Worm (Caenorhabditis elegans) whole organism, L4 larva: ENCODE data around the gene F18G5.6.

Experiments
- F10B5.3 ChIP-seq: sonication (generic microtip); optimal IDR thresholded peaks from 2 replicates; lab custom pipeline; 2016; ENCODE audit warnings: mild to moderate bottlenecking, missing genetic modification characterization, missing compliant biosample characterization
- F49E8.2 ChIP-seq: sonication (generic microtip); optimal IDR thresholded peaks from 2 replicates; lab custom pipeline; 2016; ENCODE audit warnings: missing compliant biosample characterization, mild to moderate bottlenecking, missing genetic modification characterization, borderline replicate concordance
- R02D3.7 ChIP-seq: fragments of 150-350 bp; sonication (generic microtip); optimal IDR thresholded peaks from 3 replicates; lab custom pipeline; 2014; ENCODE audit warnings: missing biosample characterization, missing genetic modification characterization
- T26A8.4 ChIP-seq: fragments of 200-800 bp; sonication (Bioruptor generic); IDR thresholded peaks from 2 replicates; pipeline ENCODE4 v1.3.6; 2022; ENCODE audit warnings: missing genetic modification characterization, missing compliant biosample characterization
- Y48G9A.11 ChIP-seq: fragments of 200-800 bp; sonication (Bioruptor generic); IDR thresholded peaks from 2 replicates; pipeline ENCODE4 v1.3.6; 2022; ENCODE audit warnings: missing genetic modification reagents, missing genetic modification characterization, missing compliant biosample characterization
- attf-4 ChIP-seq: sonication (generic microtip); optimal IDR thresholded peaks from 3 replicates; lab custom pipeline; 2017; ENCODE audit warnings: missing biosample characterization, missing genetic modification characterization
- ceh-20 ChIP-seq: fragments of 200-800 bp; sonication (Bioruptor generic); IDR thresholded peaks from 2 replicates; pipeline ENCODE4 v1.3.6; 2022; ENCODE audit warnings: missing genetic modification reagents, missing genetic modification characterization, missing compliant biosample characterization
- ceh-32 ChIP-seq: sonication (generic microtip); optimal IDR thresholded peaks from 2 replicates; lab custom pipeline; 2016; ENCODE audit warnings: mild to moderate bottlenecking, missing genetic modification characterization, missing compliant biosample characterization; ENCODE audit not compliant: poor library complexity
- ceh-44 ChIP-seq: fragments of 200-800 bp; sonication (Bioruptor generic); IDR thresholded peaks from 2 replicates; pipeline ENCODE4 v1.3.6; 2022; ENCODE audit warnings: missing genetic modification reagents, missing genetic modification characterization, missing compliant biosample characterization
- ceh-62 ChIP-seq: sonication (generic microtip); optimal IDR thresholded peaks from 2 replicates; lab custom pipeline; 2017; ENCODE audit warnings: missing biosample characterization, missing genetic modification characterization
- ceh-82 ChIP-seq: sonication (generic microtip); optimal IDR thresholded peaks from 2 replicates; lab custom pipeline; 2017; ENCODE audit warnings: missing biosample characterization, missing genetic modification characterization
- ces-1 ChIP-seq: fragments of 150-350 bp; sonication (generic microtip); optimal IDR thresholded peaks from 4 replicates; lab custom pipeline; 2014; ENCODE audit warnings: missing biosample characterization, missing genetic modification reagents, missing genetic modification characterization
- daf-12 ChIP-seq: fragments of 150-350 bp; optimal IDR thresholded peaks from 2 replicates; lab custom pipeline; 2014; ENCODE audit warnings: missing biosample characterization, missing genetic modification reagents, missing genetic modification characterization
- daf-19 ChIP-seq: fragments of 200-800 bp; sonication (Bioruptor generic); conservative IDR thresholded peaks from 2 replicates; pipeline ENCODE4 v1.3.6; 2022; ENCODE audit warnings: missing genetic modification characterization, missing compliant biosample characterization
- dmd-8 ChIP-seq: fragments of 200-800 bp; sonication (Bioruptor generic); IDR thresholded peaks from 2 replicates; pipeline ENCODE4 v1.3.6; 2022; ENCODE audit warnings: missing genetic modification characterization, missing compliant biosample characterization
- fkh-10 ChIP-seq: fragments of 150-350 bp; optimal IDR thresholded peaks from 2 replicates; lab custom pipeline; 2014; ENCODE audit warnings: missing biosample characterization, missing genetic modification reagents, missing genetic modification characterization
- gei-8 ChIP-seq: fragments of 200-800 bp; sonication (Bioruptor generic); optimal IDR thresholded peaks from 2 replicates; lab custom pipeline; 2018; ENCODE audit warnings: mild to moderate bottlenecking, missing genetic modification characterization, missing compliant biosample characterization
- hlh-30 ChIP-seq: sonication (generic microtip); optimal IDR thresholded peaks from 2 replicates; lab custom pipeline; 2017; ENCODE audit warnings: antibody characterized with exemption, mild to moderate bottlenecking, missing genetic modification characterization, missing compliant biosample characterization; ENCODE audit not compliant: insufficient read depth
- jun-1 ChIP-seq: fragments of 150-350 bp; optimal IDR thresholded peaks from 2 replicates; lab custom pipeline; 2014; ENCODE audit warnings: missing biosample characterization, missing genetic modification reagents, missing genetic modification characterization
- lim-7 ChIP-seq: fragments of 200-800 bp; sonication (Bioruptor generic); IDR thresholded peaks from 2 replicates; pipeline ENCODE4 v1.3.6; 2022; ENCODE audit warnings: missing genetic modification characterization, missing compliant biosample characterization
- lin-13 ChIP-seq: fragments of 150-350 bp; optimal IDR thresholded peaks from 2 replicates; lab custom pipeline; 2014; ENCODE audit warnings: missing biosample characterization, missing genetic modification reagents, missing genetic modification characterization
- lin-39 ChIP-seq: fragments of 150-350 bp; optimal IDR thresholded peaks from 2 replicates; lab custom pipeline; 2014; ENCODE audit warnings: missing biosample characterization, missing genetic modification reagents, missing genetic modification characterization
- madf-9 ChIP-seq: fragments of 200-800 bp; sonication (Bioruptor generic); conservative IDR thresholded peaks from 2 replicates; pipeline ENCODE4 v1.3.6; 2022; ENCODE audit warnings: missing genetic modification reagents, missing genetic modification characterization, missing compliant biosample characterization
- mes-2 ChIP-seq: sonication (generic microtip); optimal IDR thresholded peaks from 2 replicates; lab custom pipeline; 2016; ENCODE audit warnings: missing genotype, mild to moderate bottlenecking, missing genetic modification characterization, missing compliant biosample characterization; ENCODE audit not compliant: poor library complexity, severe bottlenecking
- mxl-2 ChIP-seq: fragments of 200-800 bp; sonication (Bioruptor generic); conservative IDR thresholded peaks from 2 replicates; pipeline ENCODE4 v1.3.6; 2022; ENCODE audit warnings: missing genetic modification reagents, missing genetic modification characterization, missing compliant biosample characterization
- mxl-3 ChIP-seq: fragments of 200-800 bp; sonication (Bioruptor generic); optimal IDR thresholded peaks from 2 replicates; lab custom pipeline; 2018; ENCODE audit warnings: mild to moderate bottlenecking, missing genetic modification characterization, missing compliant biosample characterization
- nhr-10 ChIP-seq: fragments of 150-350 bp; optimal IDR thresholded peaks from 2 replicates; lab custom pipeline; 2014; ENCODE audit warnings: missing biosample characterization, missing genetic modification characterization
- nhr-102 ChIP-seq: sonication (generic microtip); optimal IDR thresholded peaks from 2 replicates; lab custom pipeline; 2016; ENCODE audit warnings: mild to moderate bottlenecking, missing genetic modification characterization, moderate library complexity, missing compliant biosample characterization
- nhr-237 ChIP-seq: sonication (generic microtip); optimal IDR thresholded peaks from 2 replicates; lab custom pipeline; 2017; ENCODE audit warnings: missing biosample characterization, missing genetic modification characterization
- nhr-25 ChIP-seq: sonication (generic microtip); optimal IDR thresholded peaks from 2 replicates; lab custom pipeline; 2017; ENCODE audit warnings: missing genetic modification characterization, mild to moderate bottlenecking, missing compliant biosample characterization, antibody characterized with exemption, moderate library complexity, borderline replicate concordance; ENCODE audit not compliant: insufficient read depth
- nhr-41 ChIP-seq: fragments of 200-800 bp; sonication (Bioruptor generic); IDR thresholded peaks from 2 replicates; pipeline ENCODE4 v1.3.6; 2022; ENCODE audit warnings: missing genetic modification reagents, missing genetic modification characterization, missing compliant biosample characterization
- nhr-48 ChIP-seq: sonication (generic microtip); optimal IDR thresholded peaks from 2 replicates; lab custom pipeline; 2016; ENCODE audit warnings: mild to moderate bottlenecking, missing genetic modification characterization, missing compliant biosample characterization
- nhr-77 ChIP-seq: fragments of 150-350 bp; optimal IDR thresholded peaks from 2 replicates; lab custom pipeline; 2014; ENCODE audit warnings: missing biosample characterization, missing genetic modification characterization
- pha-4 ChIP-seq, 2 experiments: fragments of 150-350 bp in 1 of 2; fragments of 200-800 bp in 1 of 2; sonication (Bioruptor generic) in 1 of 2; IDR thresholded peaks in 1 of 2; optimal IDR thresholded peaks in 1 of 2; 2 replicates each; pipeline versions ENCODE4 v1.3.6 to Lab custom; 2014 to 2022; ENCODE audit warnings: missing genetic modification characterization in 2 of 2, missing genetic modification reagents in 2 of 2, missing biosample characterization in 1 of 2, missing compliant biosample characterization in 1 of 2
- php-3 ChIP-seq: fragments of 200-800 bp; sonication (Bioruptor generic); IDR thresholded peaks from 2 replicates; pipeline ENCODE4 v1.3.6; 2022; ENCODE audit warnings: missing genetic modification reagents, missing genetic modification characterization, missing compliant biosample characterization
- saeg-2 ChIP-seq: fragments of 200-800 bp; sonication (Bioruptor generic); IDR thresholded peaks from 2 replicates; pipeline ENCODE4 v1.3.6; 2022; ENCODE audit warnings: missing genetic modification reagents, missing genetic modification characterization, missing compliant biosample characterization
- set-16 ChIP-seq: fragments of 200-800 bp; sonication (Bioruptor generic); IDR thresholded peaks from 2 replicates; pipeline ENCODE4 v1.3.6; 2022; ENCODE audit warnings: missing genetic modification reagents, missing genetic modification characterization, missing compliant biosample characterization
- skn-1 ChIP-seq: fragments of 150-350 bp; optimal IDR thresholded peaks from 2 replicates; lab custom pipeline; 2014; ENCODE audit warnings: missing biosample characterization, missing genetic modification characterization
- snpc-4 ChIP-seq: fragments of 150-350 bp; optimal IDR thresholded peaks from 2 replicates; lab custom pipeline; 2014; ENCODE audit warnings: missing biosample characterization, missing genetic modification characterization
- spr-1 ChIP-seq: sonication (generic microtip); optimal IDR thresholded peaks from 2 replicates; lab custom pipeline; 2016; ENCODE audit warnings: mild to moderate bottlenecking, missing genetic modification characterization, missing compliant biosample characterization
- spr-3 ChIP-seq: fragments of 200-800 bp; sonication (Bioruptor generic); optimal IDR thresholded peaks from 2 replicates; lab custom pipeline; 2018; ENCODE audit warnings: mild to moderate bottlenecking, missing genetic modification characterization, missing compliant biosample characterization
- tag-97 ChIP-seq: fragments of 200-800 bp; sonication (Bioruptor generic); IDR thresholded peaks from 2 replicates; pipeline ENCODE4 v1.3.6; 2022; ENCODE audit warnings: missing genetic modification characterization, missing compliant biosample characterization
- tra-1 ChIP-seq: fragments of 200-800 bp; sonication (Bioruptor generic); IDR thresholded peaks from 2 replicates; pipeline ENCODE4 v1.3.6; 2022; ENCODE audit warnings: missing genetic modification reagents, missing genetic modification characterization, missing compliant biosample characterization
- unc-130 ChIP-seq: sonication (generic microtip); optimal IDR thresholded peaks from 2 replicates; lab custom pipeline; 2016; ENCODE audit warnings: missing genetic modification reagents, missing genetic modification characterization, missing compliant biosample characterization
- zip-11 ChIP-seq: fragments of 200-800 bp; sonication (Bioruptor generic); IDR thresholded peaks from 2 replicates; pipeline ENCODE4 v1.3.6; 2022; ENCODE audit warnings: missing genetic modification characterization, missing compliant biosample characterization
- ztf-11 ChIP-seq: fragments of 150-350 bp; optimal IDR thresholded peaks from 2 replicates; lab custom pipeline; 2014; ENCODE audit warnings: missing biosample characterization, missing genetic modification characterization
- ztf-7 ChIP-seq: fragments of 150-350 bp; optimal IDR thresholded peaks from 2 replicates; lab custom pipeline; 2014; ENCODE audit warnings: missing biosample characterization, missing genetic modification characterization

F18G5.6 gene

DNA sequence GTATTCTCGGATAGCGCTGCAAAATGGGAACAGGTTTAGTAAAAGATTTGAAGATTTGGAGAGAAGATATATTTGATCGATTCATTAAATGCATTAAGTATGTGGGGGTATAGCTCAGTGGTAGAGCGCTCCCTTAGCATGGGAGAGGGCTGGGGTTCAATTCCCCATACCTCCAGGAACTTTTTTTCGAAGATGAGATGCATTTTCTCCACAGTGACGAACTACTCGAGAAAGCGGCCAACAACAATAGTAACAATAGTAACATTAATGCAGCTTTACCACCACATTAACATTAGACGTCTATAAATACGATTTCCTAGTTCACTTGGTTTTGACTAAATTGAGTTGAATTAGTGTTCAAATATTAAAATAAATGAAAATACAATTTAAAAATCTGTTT lies 26.4 kb downstream of the F18G5.6 start (continued):
- peak; percentile 3 for TF ChIP-seq unc-130 (GFP tag; lab: Kevin White, UChicago)
- peak; percentile 77; the same call in 1 of the 2 replicates for TF ChIP-seq dmd-8 (GFP tag; lab: Robert Waterston, UW)
- TF ChIP-seq nhr-102 = peak; percentile 64

DNA sequence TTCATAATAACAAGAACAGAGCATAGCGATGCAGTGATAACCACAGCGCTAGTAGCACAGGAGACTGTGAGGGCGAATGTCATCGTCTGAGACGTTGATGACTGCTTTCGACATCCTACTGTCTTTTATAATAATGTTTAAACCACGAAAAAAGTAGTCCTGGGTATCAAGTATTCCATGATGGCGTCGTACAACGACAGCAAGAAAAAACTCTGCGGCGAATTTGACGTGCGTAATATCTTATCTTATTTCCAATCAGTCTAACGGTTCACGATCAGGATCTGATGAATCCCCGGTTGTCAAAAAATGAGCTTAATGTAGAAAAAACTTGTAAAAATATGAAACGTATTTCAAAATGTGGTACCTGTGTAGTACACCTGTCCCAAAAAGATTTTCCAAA lies 29.6 kb downstream of the F18G5.6 start, which contains the start of gene col-175:
TSS of gene col-175 (minus strand) at position 101 of the 400 bp plus-strand sequence.
- TF ChIP-seq fkh-10 = no peak
- TF ChIP-seq tag-97 (GFP tag; lab: Robert Waterston, UW) = no peak
- no peak for TF ChIP-seq ces-1
- TF ChIP-seq mes-2 = no peak
- TF ChIP-seq F10B5.3 (tag; lab: Kevin White, UChicago) = no peak
- no peak for TF ChIP-seq daf-12
- TF ChIP-seq ztf-7 (tag; lab: Kevin White, UChicago) = no peak
- no peak for TF ChIP-seq ceh-32 (tag; lab: Kevin White, UChicago)
- no peak for TF ChIP-seq lim-7
- TF ChIP-seq ceh-20 (GFP tag; lab: Robert Waterston, UW) = no peak
- TF ChIP-seq F49E8.2 (tag; lab: Kevin White, UChicago) = no peak
- no peak for TF ChIP-seq php-3 (GFP tag; lab: Robert Waterston, UW)
- no peak for TF ChIP-seq lin-39
- TF ChIP-seq set-16 (GFP tag; lab: Robert Waterston, UW) = no peak
- no peak for TF ChIP-seq ceh-44 (GFP tag; lab: Robert Waterston, UW)
- TF ChIP-seq nhr-41 (GFP tag; lab: Robert Waterston, UW) = no peak
- TF ChIP-seq, all 104 proteins: peak for 0

- TF ChIP-seq T26A8.4 (GFP tag; lab: Robert Waterston, UW) = peak; percentile 57
- no peak for TF ChIP-seq nhr-25
- no peak for TF ChIP-seq R02D3.7
- peak; percentile 27 for TF ChIP-seq spr-1 (tag; lab: Kevin White, UChicago)
- no peak for TF ChIP-seq ces-1
- no peak for TF ChIP-seq spr-3 (GFP tag; lab: Kevin White, UChicago)
- no peak for TF ChIP-seq gei-8 (GFP tag; lab: Kevin White, UChicago)
- TF ChIP-seq attf-4 (tag; lab: Kevin White, UChicago) = no peak
- no peak for TF ChIP-seq daf-19 (GFP tag; lab: Robert Waterston, UW)
- TF ChIP-seq mes-2 = no peak
- peak; percentile 94 for TF ChIP-seq set-16 (GFP tag; lab: Robert Waterston, UW)
- TF ChIP-seq nhr-10 (tag; lab: Kevin White, UChicago) = no peak
- TF ChIP-seq lin-13 (GFP tag; lab: Kevin White, UChicago) = no peak
- TF ChIP-seq pha-4 (GFP tag; IDR thresholded peaks at IDR 0.05; lab: Robert Waterston, UW) = no peak
- TF ChIP-seq pha-4 (tag; optimal IDR thresholded peaks at IDR 0.05; lab: Kevin White, UChicago) = no peak
- no peak for TF ChIP-seq ztf-7 (tag; lab: Kevin White, UChicago)
- TF ChIP-seq Y48G9A.11 = no peak
- no peak for TF ChIP-seq saeg-2 (GFP tag; lab: Robert Waterston, UW)
- TF ChIP-seq jun-1 (tag; lab: Kevin White, UChicago) = no peak
- no peak for TF ChIP-seq lim-7
- TF ChIP-seq madf-9 (GFP tag; lab: Robert Waterston, UW) = no peak
- no peak for TF ChIP-seq ztf-11 (tag; lab: Kevin White, UChicago)
- TF ChIP-seq ceh-82 (tag; lab: Kevin White, UChicago) = no peak
- TF ChIP-seq nhr-237 = no peak
- peak; percentile 5 for TF ChIP-seq mxl-3 (GFP tag; lab: Kevin White, UChicago)
- TF ChIP-seq hlh-30 (tag; lab: Kevin White, UChicago) = no peak
- peak; percentile 22 for TF ChIP-seq nhr-48
- no peak for TF ChIP-seq fkh-10
- no peak for TF ChIP-seq nhr-77 (tag; lab: Kevin White, UChicago)
- TF ChIP-seq skn-1 = no peak
- TF ChIP-seq snpc-4 (tag; lab: Kevin White, UChicago) = no peak
- no peak for TF ChIP-seq mxl-2 (GFP tag; lab: Robert Waterston, UW)
- TF ChIP-seq ceh-62 (tag; lab: Kevin White, UChicago) = no peak
- no peak for TF ChIP-seq zip-11 (GFP tag; lab: Robert Waterston, UW)
- no peak for TF ChIP-seq tra-1 (GFP tag; lab: Robert Waterston, UW)
Observed at ce11 chrX:9233805-9234204, 30.3 kb downstream of the F18G5.6 start.
